Worm (Caenorhabditis elegans) whole organism, L4/young adult: ENCODE measurements around the gene lin-3.

Experiments used
- W03F9.2 ChIP-seq: fragments of 150-350 bp; optimal IDR thresholded peaks from 2 replicates; lab custom pipeline; 2014; ENCODE audit warnings: missing biosample characterization, missing genetic modification characterization
- dao-5 ChIP-seq: sonication (generic microtip); optimal IDR thresholded peaks from 2 replicates; lab custom pipeline; 2016; ENCODE audit warnings: missing genotype, missing genetic modification characterization, moderate library complexity, missing compliant biosample characterization
- him-1 ChIP-seq: sonication (generic microtip); optimal IDR thresholded peaks from 2 replicates; lab custom pipeline; 2016; ENCODE audit warnings: missing genotype, missing genetic modification reagents, missing genetic modification characterization, missing compliant biosample characterization

DNA sequence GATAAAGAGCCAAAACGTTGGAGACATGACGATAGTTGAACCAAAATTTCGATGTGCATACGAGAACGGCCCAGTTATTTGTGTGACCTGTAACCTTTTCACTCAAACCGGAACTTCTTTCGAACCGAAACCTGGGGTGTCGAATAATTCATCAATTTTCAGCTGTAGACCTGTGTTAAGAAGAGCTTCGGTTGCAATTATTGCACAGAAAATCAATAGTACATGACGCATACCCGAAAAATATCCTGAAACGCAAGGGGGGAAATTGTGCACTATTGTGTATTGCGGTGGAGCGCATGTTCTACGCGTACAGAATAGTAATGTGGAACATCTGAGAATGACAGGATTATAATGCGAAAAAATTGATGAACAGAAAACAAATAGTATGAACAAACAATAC is 55.7 kb downstream of the lin-3 start, which contains the start of gene pigk-1:
- TF ChIP-seq him-1 (tag; lab: Kevin White, UChicago), result no peak
- no peak for TF ChIP-seq dao-5 (tag; lab: Kevin White, UChicago)
- no peak for TF ChIP-seq W03F9.2 (tag; lab: Kevin White, UChicago)
